Worm (Caenorhabditis elegans): Measurements from ENCODE around the gene cox-6C.

- no peak for TF ChIP-seq pqm-1 (tag; optimal IDR thresholded peaks at IDR 0.05)
- TF ChIP-seq nhr-232 (tag; optimal IDR thresholded peaks at IDR 0.05) = no peak
- TF ChIP-seq hlh-30 (tag; optimal IDR thresholded peaks at IDR 0.05; ENCODE audit: insufficient read depth) = no peak
- no peak for TF ChIP-seq dve-1 (tag; optimal IDR thresholded peaks at IDR 0.05)
Observed at ce11 chrIV:130150-130549, 3.6 kb downstream of the cox-6C start.
